Worm (Caenorhabditis elegans) whole organism, L4/young adult: ENCODE results near the gene T24A6.16.

Source experiments
- W03F9.2 ChIP-seq: fragments of 150-350 bp; optimal IDR thresholded peaks from 2 replicates; lab custom pipeline; 2014; ENCODE audit warnings: missing biosample characterization, missing genetic modification characterization
- dao-5 ChIP-seq: sonication (generic microtip); optimal IDR thresholded peaks from 2 replicates; lab custom pipeline; 2016; ENCODE audit warnings: missing genotype, missing genetic modification characterization, moderate library complexity, missing compliant biosample characterization
- him-1 ChIP-seq: sonication (generic microtip); optimal IDR thresholded peaks from 2 replicates; lab custom pipeline; 2016; ENCODE audit warnings: missing genotype, missing genetic modification reagents, missing genetic modification characterization, missing compliant biosample characterization

Gene T24A6.16

ce11 chrV:3554869-3555268, 7.9 kb downstream of the T24A6.16 start, which contains the start of gene grl-29:
grl-29 (minus strand) TSS chrV:3555236.
- TF ChIP-seq dao-5 (tag; lab: Kevin White, UChicago) (no peak), W03F9.2 (tag; lab: Kevin White, UChicago) (no peak), him-1 (tag; lab: Kevin White, UChicago) (no peak)

DNA sequence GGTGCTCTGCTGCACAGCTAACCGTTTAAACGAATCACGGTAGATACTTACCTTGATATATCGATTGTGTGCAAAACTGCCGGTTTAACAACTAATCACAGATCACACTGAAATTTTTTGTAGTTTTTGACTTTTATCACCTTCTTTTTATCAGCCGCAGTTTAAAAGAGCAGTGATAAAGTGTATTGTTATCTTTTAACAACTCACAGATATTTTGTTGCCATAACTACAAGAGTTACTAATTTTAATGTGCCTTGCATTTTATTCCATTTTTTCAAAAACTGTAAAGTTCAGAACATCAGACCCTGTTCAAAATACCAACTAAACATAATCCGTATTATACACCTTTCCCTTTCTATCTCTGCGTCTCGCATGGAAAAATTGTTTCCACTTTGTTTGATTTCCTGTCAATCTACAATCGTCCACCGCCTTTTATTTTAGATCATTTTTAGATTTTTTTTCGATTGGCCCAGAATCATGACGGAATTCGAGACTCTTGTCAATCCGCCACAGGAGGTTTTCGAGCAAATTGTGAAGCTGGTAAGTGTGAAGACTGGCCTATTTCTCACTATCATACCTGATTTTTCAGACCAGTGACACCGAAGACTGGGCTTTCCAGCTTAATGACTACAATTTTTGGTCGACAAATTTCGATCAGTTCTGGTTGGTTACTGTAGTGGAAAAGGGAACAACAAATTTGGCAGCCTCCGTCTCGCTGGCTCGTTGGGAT, 9.8 kb downstream of the T24A6.16 start, which contains the start of gene T24A6.20:
Gene T24A6.20, plus strand, starts transcription at position 395 of the 730 bp plus-strand sequence.
- TF ChIP-seq dao-5 (tag; lab: Kevin White, UChicago) = no peak
- TF ChIP-seq W03F9.2 (tag; lab: Kevin White, UChicago) = no peak
- TF ChIP-seq him-1 (tag; lab: Kevin White, UChicago) = no peak

DNA sequence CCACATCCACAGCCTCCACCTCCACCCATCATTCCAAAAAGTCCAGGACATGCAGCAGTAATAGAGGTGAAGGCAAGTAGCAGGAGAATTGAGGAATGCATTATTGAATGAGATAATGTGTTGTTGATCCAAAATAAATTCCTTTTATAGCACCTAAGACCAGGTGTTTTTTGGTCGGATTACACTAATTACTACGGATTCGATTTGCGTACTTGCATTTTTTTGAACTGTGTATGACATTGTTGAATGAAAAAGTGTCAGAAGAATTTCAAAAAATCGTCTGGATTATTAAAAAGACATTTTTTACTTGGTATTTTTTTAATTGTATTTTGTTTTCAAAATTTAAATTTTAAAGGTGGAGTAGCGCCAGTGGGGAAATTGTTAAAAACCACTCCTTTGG, 11.0 kb downstream of the T24A6.16 start, which contains the start of gene grl-28:
Gene grl-28, minus strand, starts transcription at position 101 of the 400 bp plus-strand sequence.
- TF ChIP-seq dao-5 (tag; lab: Kevin White, UChicago) (no peak), W03F9.2 (tag; lab: Kevin White, UChicago) (no peak)

DNA sequence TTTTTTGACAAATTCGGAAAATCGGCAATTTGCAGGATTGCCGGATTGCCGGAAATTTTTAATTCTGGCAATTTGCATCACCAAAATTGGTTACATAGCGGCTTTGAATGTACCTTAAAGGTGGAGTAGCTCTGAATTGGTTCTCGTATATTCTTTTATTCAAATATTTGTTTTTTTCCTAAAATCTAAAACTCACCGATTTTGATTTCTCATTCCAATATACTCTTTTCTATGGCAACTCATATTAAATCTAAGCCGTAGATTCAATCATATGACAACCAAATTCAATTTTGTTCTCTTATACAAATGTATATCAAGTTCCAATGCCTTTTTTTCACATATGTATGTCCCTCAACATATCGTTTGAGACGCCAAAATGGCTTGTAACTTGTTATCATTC, 13.2 kb downstream of the T24A6.16 start, which contains the start of gene sri-21:
Gene sri-21, plus strand, starts transcription at position 301 of the 400 bp plus-strand sequence.
- TF ChIP-seq dao-5 (tag; lab: Kevin White, UChicago) (no peak), W03F9.2 (tag; lab: Kevin White, UChicago) (no peak), him-1 (tag; lab: Kevin White, UChicago) (no peak)

DNA sequence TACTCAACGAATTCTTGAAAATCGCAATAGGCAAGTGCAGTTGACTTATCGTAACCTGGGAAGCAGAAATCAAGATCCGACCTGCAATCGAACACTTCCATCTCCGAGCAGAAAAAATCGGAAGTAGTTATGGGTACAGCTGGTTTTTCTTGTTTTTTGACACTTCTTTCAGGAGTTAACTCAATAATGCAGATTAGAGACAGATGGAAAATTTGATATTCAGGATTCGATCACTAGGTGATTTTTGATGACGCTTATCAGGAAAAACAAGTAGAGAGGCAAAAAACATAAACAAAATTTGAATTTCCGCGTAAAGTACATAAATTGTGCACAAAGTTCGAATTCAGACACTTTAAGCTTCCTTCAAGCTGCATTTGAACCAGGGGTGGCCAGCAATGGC, 13.9 kb downstream of the T24A6.16 start, which contains the start of gene srw-130:
Gene srw-130, minus strand, starts transcription at position 101 of the 400 bp plus-strand sequence.
- no peak for TF ChIP-seq W03F9.2 (tag; lab: Kevin White, UChicago)
- TF ChIP-seq him-1 (tag; lab: Kevin White, UChicago) = no peak
- no peak for TF ChIP-seq dao-5 (tag; lab: Kevin White, UChicago)

ce11 chrV:3546517-3546916, 16.2 kb downstream of the T24A6.16 start, which contains the start of gene srbc-68:
srbc-68 (minus strand) TSS chrV:3546617.
- TF ChIP-seq W03F9.2 (tag; lab: Kevin White, UChicago) (no peak), him-1 (tag; lab: Kevin White, UChicago) (no peak), dao-5 (tag; lab: Kevin White, UChicago) (no peak)

DNA sequence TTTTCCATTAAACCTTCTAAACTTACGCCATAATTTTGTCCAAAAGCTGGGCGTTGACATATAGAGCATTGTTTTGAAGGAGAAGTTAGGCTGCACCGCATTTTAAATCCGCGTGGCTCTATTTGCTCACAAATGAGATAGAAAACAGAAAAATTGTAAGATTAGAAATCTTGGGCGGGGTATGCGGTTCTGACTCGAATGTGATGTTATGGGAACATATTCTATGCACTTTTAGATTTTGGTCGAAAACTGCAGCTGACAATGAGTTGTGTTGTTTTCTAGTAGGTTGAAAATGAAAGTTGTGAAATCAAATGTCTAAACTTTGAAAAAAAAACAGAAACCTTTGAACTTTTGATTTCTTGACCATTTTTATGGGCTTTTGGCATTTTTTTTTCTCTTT, 19.4 kb downstream of the T24A6.16 start, which contains the start of gene nhr-222:
Gene nhr-222, minus strand, starts transcription at position 101 of the 400 bp plus-strand sequence.
- no peak for TF ChIP-seq W03F9.2 (tag; lab: Kevin White, UChicago)
- no peak for TF ChIP-seq him-1 (tag; lab: Kevin White, UChicago)
- TF ChIP-seq dao-5 (tag; lab: Kevin White, UChicago) = no peak

ce11 chrV:3541117-3541516, 21.6 kb downstream of the T24A6.16 start, which contains the start of gene srbc-67:
srbc-67 (minus strand) TSS chrV:3541217.
- TF ChIP-seq him-1 (tag; lab: Kevin White, UChicago) (no peak), dao-5 (tag; lab: Kevin White, UChicago) (no peak), W03F9.2 (tag; lab: Kevin White, UChicago) (no peak)

DNA sequence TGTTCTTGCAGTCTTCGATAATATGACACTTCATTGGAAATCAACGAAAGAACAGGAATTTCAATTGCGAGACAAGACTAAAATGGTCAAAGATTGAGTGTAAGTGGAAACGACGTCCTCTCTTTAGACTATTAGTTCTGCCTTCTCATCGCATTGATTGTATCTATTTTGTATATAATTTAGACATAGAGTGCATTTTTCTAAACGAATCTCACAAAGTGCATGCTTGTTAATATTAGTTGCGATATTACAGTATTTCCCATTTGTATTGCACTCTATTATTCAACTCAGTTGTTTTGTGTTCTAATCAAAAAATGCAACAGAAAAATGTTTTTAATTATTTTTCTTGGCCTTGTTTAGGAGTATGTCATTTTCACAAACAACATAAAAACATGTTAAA, 24.4 kb downstream of the T24A6.16 start, which contains the start of gene nhr-93:
Gene nhr-93, minus strand, starts transcription at position 101 of the 400 bp plus-strand sequence.
- TF ChIP-seq him-1 (tag; lab: Kevin White, UChicago) (no peak), dao-5 (tag; lab: Kevin White, UChicago) (no peak), W03F9.2 (tag; lab: Kevin White, UChicago) (no peak)

DNA sequence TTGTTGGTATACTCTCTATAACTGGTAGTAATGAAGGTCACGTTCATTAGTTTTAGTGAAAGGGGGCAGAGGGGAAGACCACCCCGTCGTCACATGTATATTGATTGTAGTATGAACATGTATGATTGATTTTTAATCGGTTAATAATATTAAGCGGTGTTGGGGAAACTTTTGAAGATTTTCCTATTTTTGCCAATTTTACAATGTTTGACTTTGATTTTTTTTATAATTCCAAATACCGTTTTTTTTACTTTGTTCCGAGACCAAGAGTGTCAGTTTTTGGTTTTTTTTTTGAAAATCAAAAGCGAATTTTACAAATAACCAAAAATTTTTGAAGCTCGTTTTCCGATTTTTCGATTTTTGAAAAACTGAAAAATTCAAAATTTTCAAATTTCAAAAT, 27.5 kb downstream of the T24A6.16 start, which contains the start of gene nhr-221:
Gene nhr-221, minus strand, starts transcription at position 101 of the 400 bp plus-strand sequence.
- TF ChIP-seq W03F9.2 (tag; lab: Kevin White, UChicago) (no peak), him-1 (tag; lab: Kevin White, UChicago) (no peak)

ce11 chrV:3530403-3530802, 32.3 kb downstream of the T24A6.16 start, which contains the start of gene srbc-66:
srbc-66 (plus strand) TSS chrV:3530703.
- TF ChIP-seq dao-5 (tag; lab: Kevin White, UChicago) = no peak
- no peak for TF ChIP-seq W03F9.2 (tag; lab: Kevin White, UChicago)
- TF ChIP-seq him-1 (tag; lab: Kevin White, UChicago) = no peak

- no peak for TF ChIP-seq him-1 (tag; lab: Kevin White, UChicago)
- TF ChIP-seq dao-5 (tag; lab: Kevin White, UChicago) = no peak
- no peak for TF ChIP-seq W03F9.2 (tag; lab: Kevin White, UChicago)
These were observed 35.8 kb downstream of the T24A6.16 start, which contains the start of gene str-260 for ce11 chrV:3526882-3527281. str-260 (plus strand) TSS chrV:3527182.

DNA sequence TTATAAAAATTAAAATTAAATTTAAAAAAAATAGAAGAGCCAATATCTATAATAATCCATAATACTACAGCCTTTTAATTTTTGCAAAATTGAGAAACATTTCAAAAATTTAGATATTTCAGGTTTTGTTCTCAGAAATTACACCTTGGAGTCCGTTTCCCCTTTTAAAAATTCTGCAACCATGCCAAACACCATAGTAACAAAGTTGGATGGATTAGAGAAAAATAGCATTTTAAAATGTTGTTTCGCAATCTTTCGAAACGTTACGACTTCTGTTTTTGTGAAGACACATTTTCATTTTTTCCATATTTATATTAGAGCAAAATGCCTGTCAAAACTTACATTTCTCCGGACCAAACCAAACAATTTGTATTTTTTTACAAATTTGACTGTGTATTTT, 37.8 kb downstream of the T24A6.16 start, which contains the start of gene T24A6.7:
Gene T24A6.7, plus strand, starts transcription at position 301 of the 400 bp plus-strand sequence.
- no peak for TF ChIP-seq dao-5 (tag; lab: Kevin White, UChicago)
- no peak for TF ChIP-seq him-1 (tag; lab: Kevin White, UChicago)
- TF ChIP-seq W03F9.2 (tag; lab: Kevin White, UChicago) = no peak
